Fruit fly (Drosophila melanogaster) whole organism, embryonic: ENCODE data around the gene Sk1.
A peak's percentile ranks its signal among the peaks of the same experiment; 100 is the strongest.

Source experiments
- ATbp ChIP-seq: fragments of 200-800 bp; sonication (Bioruptor generic); optimal IDR thresholded peaks from 2 replicates; lab custom pipeline; 2017; ENCODE audit warnings: missing biosample characterization, mild to moderate bottlenecking, missing genetic modification characterization, missing genetic modification reagents
- Blimp-1 ChIP-seq: fragments of 200-800 bp; sonication (Bioruptor generic); optimal IDR thresholded peaks from 3 replicates; lab custom pipeline; 2018; ENCODE audit warnings: missing biosample characterization, missing genetic modification characterization, mild to moderate bottlenecking, moderate library complexity, missing genetic modification reagents
- CG10147 ChIP-seq: fragments of 200-800 bp; sonication (Bioruptor generic); optimal IDR thresholded peaks from 2 replicates; lab custom pipeline; 2019; ENCODE audit warnings: missing biosample characterization, mild to moderate bottlenecking, missing genetic modification characterization, moderate library complexity
- CG11456 ChIP-seq: fragments of 200-800 bp; sonication (Bioruptor generic); IDR thresholded peaks from 3 replicates; pipeline ENCODE4 v1.3.6; 2022; ENCODE audit warnings: missing biosample characterization, missing genetic modification characterization
- CG11504 ChIP-seq: fragments of 200-800 bp; sonication (Bioruptor generic); optimal IDR thresholded peaks from 3 replicates; lab custom pipeline; 2019; ENCODE audit warnings: missing biosample characterization, mild to moderate bottlenecking, missing genetic modification characterization, moderate library complexity
- CG12391 ChIP-seq: fragments of 200-800 bp; sonication (Bioruptor generic); optimal IDR thresholded peaks from 3 replicates; lab custom pipeline; 2018; ENCODE audit warnings: missing biosample characterization, mild to moderate bottlenecking, missing genetic modification characterization, moderate library complexity
- CG14667 ChIP-seq: fragments of 200-800 bp; sonication (Bioruptor generic); IDR thresholded peaks from 2 replicates; pipeline ENCODE4 v1.3.6; 2022; ENCODE audit warnings: missing biosample characterization, missing genetic modification characterization
- CG15011 ChIP-seq: fragments of 200-800 bp; sonication (Bioruptor generic); optimal IDR thresholded peaks from 3 replicates; lab custom pipeline; 2018; ENCODE audit warnings: missing biosample characterization, mild to moderate bottlenecking, missing genetic modification characterization
- CG15269 ChIP-seq: fragments of 200-800 bp; sonication (Bioruptor generic); optimal IDR thresholded peaks from 2 replicates; lab custom pipeline; 2018; ENCODE audit warnings: missing biosample characterization, mild to moderate bottlenecking, missing genetic modification characterization, moderate library complexity
- CG1603 ChIP-seq: fragments of 200-800 bp; sonication (Bioruptor generic); optimal IDR thresholded peaks from 2 replicates; lab custom pipeline; 2019; ENCODE audit warnings: missing biosample characterization, mild to moderate bottlenecking, missing genetic modification characterization, moderate library complexity
- CG17359 ChIP-seq: fragments of 200-800 bp; sonication (Bioruptor generic); optimal IDR thresholded peaks from 3 replicates; lab custom pipeline; 2018; ENCODE audit warnings: missing biosample characterization, mild to moderate bottlenecking, missing genetic modification characterization, moderate library complexity
- CG18599 ChIP-seq: fragments of 200-800 bp; sonication (Bioruptor generic); optimal IDR thresholded peaks from 3 replicates; lab custom pipeline; 2017; ENCODE audit warnings: missing biosample characterization, missing genetic modification characterization, mild to moderate bottlenecking, moderate library complexity, missing genetic modification reagents
- CG2202 ChIP-seq: fragments of 200-800 bp; sonication (Bioruptor generic); optimal IDR thresholded peaks from 2 replicates; lab custom pipeline; 2018; ENCODE audit warnings: missing biosample characterization, mild to moderate bottlenecking, missing genetic modification characterization
- CG2678 ChIP-seq: fragments of 200-800 bp; sonication (Bioruptor generic); optimal IDR thresholded peaks from 3 replicates; lab custom pipeline; 2019; ENCODE audit warnings: missing biosample characterization, mild to moderate bottlenecking, missing genetic modification characterization, moderate library complexity
- CG4730 ChIP-seq: fragments of 200-800 bp; sonication (Bioruptor generic); IDR thresholded peaks from 2 replicates; pipeline ENCODE4 v1.3.6; 2022; ENCODE audit warnings: missing biosample characterization, missing genetic modification characterization
- CG8359 ChIP-seq: fragments of 200-800 bp; sonication (Bioruptor generic); optimal IDR thresholded peaks from 2 replicates; lab custom pipeline; 2017; ENCODE audit warnings: missing biosample characterization, mild to moderate bottlenecking, missing genetic modification characterization, borderline replicate concordance
- CG9437 ChIP-seq: fragments of 200-800 bp; sonication (Bioruptor generic); optimal IDR thresholded peaks from 2 replicates; lab custom pipeline; 2018; ENCODE audit warnings: missing biosample characterization, mild to moderate bottlenecking, missing genetic modification characterization
- Drgx ChIP-seq: fragments of 200-800 bp; sonication (Bioruptor generic); IDR thresholded peaks from 2 replicates; pipeline ENCODE4 v1.3.6; 2022; ENCODE audit warnings: missing biosample characterization, missing genetic modification characterization
- Fer3 ChIP-seq: fragments of 200-800 bp; sonication (Bioruptor generic); optimal IDR thresholded peaks from 2 replicates; lab custom pipeline; 2018; ENCODE audit warnings: missing biosample characterization, mild to moderate bottlenecking, missing genetic modification characterization, moderate library complexity
- HLHmδ ChIP-seq: fragments of 200-800 bp; sonication (Bioruptor generic); optimal IDR thresholded peaks from 2 replicates; lab custom pipeline; 2018; ENCODE audit warnings: missing biosample characterization, mild to moderate bottlenecking, missing genetic modification characterization, moderate library complexity
- Meics ChIP-seq: fragments of 200-800 bp; sonication (Bioruptor generic); optimal IDR thresholded peaks from 2 replicates; lab custom pipeline; 2017; ENCODE audit warnings: missing biosample characterization, mild to moderate bottlenecking, missing genetic modification characterization
- PHDP ChIP-seq: fragments of 200-800 bp; sonication (Bioruptor generic); optimal IDR thresholded peaks from 3 replicates; lab custom pipeline; 2018; ENCODE audit warnings: missing biosample characterization, mild to moderate bottlenecking, missing genetic modification characterization, moderate library complexity
- Pdp1 ChIP-seq, 2 experiments: fragments of 200-800 bp; sonication (Bioruptor generic); optimal IDR thresholded peaks; 3 replicates each; lab custom pipeline; 2016; ENCODE audit warnings: missing biosample characterization in 2 of 2, missing genetic modification characterization in 2 of 2, mild to moderate bottlenecking in 1 of 2, moderate library complexity in 1 of 2
- Ptx1 ChIP-seq: fragments of 200-800 bp; sonication (Bioruptor generic); IDR thresholded peaks from 2 replicates; pipeline ENCODE4 v1.3.6; 2022; ENCODE audit warnings: missing biosample characterization, missing genetic modification characterization
- Rfx ChIP-seq: fragments of 200-800 bp; sonication (Bioruptor generic); IDR thresholded peaks from 2 replicates; pipeline ENCODE4 v1.3.6; 2022; ENCODE audit warnings: missing biosample characterization, missing genetic modification characterization
- abd-A ChIP-seq: fragments of 200-800 bp; sonication (Bioruptor generic); optimal IDR thresholded peaks from 3 replicates; lab custom pipeline; 2019; ENCODE audit warnings: missing biosample characterization, mild to moderate bottlenecking, missing genetic modification characterization, moderate library complexity
- ase ChIP-seq: fragments of 200-800 bp; sonication (Bioruptor generic); IDR thresholded peaks from 3 replicates; pipeline ENCODE4 v1.3.6; 2022; ENCODE audit warnings: missing biosample characterization, missing genetic modification characterization
- br ChIP-seq: fragments of >200 bp; optimal IDR thresholded peaks from 2 replicates; lab custom pipeline; 2017
- dysf ChIP-seq: fragments of 200-800 bp; sonication (Bioruptor generic); IDR thresholded peaks from 3 replicates; pipeline ENCODE4 v1.3.6; 2022; ENCODE audit warnings: missing biosample characterization, missing genetic modification characterization
- ewg ChIP-seq: fragments of 200-800 bp; sonication (Bioruptor generic); optimal IDR thresholded peaks from 3 replicates; lab custom pipeline; 2017; ENCODE audit warnings: mild to moderate bottlenecking, missing biosample characterization, missing genetic modification reagents, missing genetic modification characterization
- exex ChIP-seq: fragments of 200-800 bp; sonication (Bioruptor generic); optimal IDR thresholded peaks from 4 replicates; lab custom pipeline; 2018; ENCODE audit warnings: missing biosample characterization, mild to moderate bottlenecking, missing genetic modification characterization, moderate library complexity
- fd96Cb ChIP-seq: fragments of 200-800 bp; sonication (Bioruptor generic); optimal IDR thresholded peaks from 2 replicates; lab custom pipeline; 2018; ENCODE audit warnings: missing biosample characterization, mild to moderate bottlenecking, missing genetic modification characterization, moderate library complexity
- gem ChIP-seq: fragments of 200-800 bp; sonication (Bioruptor generic); optimal IDR thresholded peaks from 2 replicates; lab custom pipeline; 2019; ENCODE audit warnings: missing biosample characterization, mild to moderate bottlenecking, missing genetic modification characterization, moderate library complexity
- hkb ChIP-seq, 2 experiments: fragments of 200-800 bp in 1 of 2; fragments of >200 bp in 1 of 2; sonication (Bioruptor generic) in 1 of 2; IDR thresholded peaks in 1 of 2; optimal IDR thresholded peaks in 1 of 2; 2 replicates each; pipeline versions ENCODE4 v1.3.6 to Lab custom; 2017 to 2022; ENCODE audit warnings: missing biosample characterization in 1 of 2, missing genetic modification characterization in 1 of 2
- lmd ChIP-seq: fragments of 200-800 bp; sonication (Bioruptor generic); IDR thresholded peaks from 2 replicates; pipeline ENCODE4 v1.3.6; 2022; ENCODE audit warnings: missing biosample characterization, missing genetic modification characterization
- prd ChIP-seq, 3 experiments: fragments of >200 bp in 2 of 3; fragments of 200-800 bp in 1 of 3; sonication (Bioruptor generic) in 1 of 3; optimal IDR thresholded peaks in 2 of 3; IDR thresholded peaks in 1 of 3; 2 replicates in 2 of 3; 3 replicates in 1 of 3; pipeline versions ENCODE4 v1.3.6 to Lab custom; 2017 to 2022; ENCODE audit warnings: missing biosample characterization in 1 of 3, missing genetic modification characterization in 1 of 3
- ranshi ChIP-seq: fragments of 200-800 bp; sonication (Bioruptor generic); IDR thresholded peaks from 2 replicates; pipeline ENCODE4 v1.3.6; 2022; ENCODE audit warnings: missing biosample characterization, missing genetic modification characterization
- row ChIP-seq: fragments of 200-800 bp; sonication (Bioruptor generic); IDR thresholded peaks from 3 replicates; pipeline ENCODE4 v1.3.6; 2022; ENCODE audit warnings: missing biosample characterization, missing genetic modification characterization
- shn ChIP-seq: fragments of 200-800 bp; sonication (Bioruptor generic); optimal IDR thresholded peaks from 3 replicates; lab custom pipeline; 2016; ENCODE audit warnings: missing biosample characterization, missing genetic modification characterization
- slbo ChIP-seq: fragments of 200-800 bp; sonication (Bioruptor generic); IDR thresholded peaks from 2 replicates; pipeline ENCODE4 v1.3.6; 2022; ENCODE audit warnings: missing biosample characterization, missing genetic modification characterization
- sqz ChIP-seq: fragments of 200-800 bp; sonication (Bioruptor generic); optimal IDR thresholded peaks from 3 replicates; lab custom pipeline; 2018; ENCODE audit warnings: missing biosample characterization, mild to moderate bottlenecking, missing genetic modification characterization
- sug ChIP-seq: fragments of 200-800 bp; optimal IDR thresholded peaks from 2 replicates; lab custom pipeline; 2019; ENCODE audit warnings: missing biosample characterization, mild to moderate bottlenecking, missing genetic modification characterization, moderate library complexity
- twi ChIP-seq: fragments of 200-800 bp; optimal IDR thresholded peaks from 2 replicates; lab custom pipeline; 2019; ENCODE audit warnings: missing biosample characterization, mild to moderate bottlenecking, missing genetic modification characterization, moderate library complexity

Gene Sk1

DNA sequence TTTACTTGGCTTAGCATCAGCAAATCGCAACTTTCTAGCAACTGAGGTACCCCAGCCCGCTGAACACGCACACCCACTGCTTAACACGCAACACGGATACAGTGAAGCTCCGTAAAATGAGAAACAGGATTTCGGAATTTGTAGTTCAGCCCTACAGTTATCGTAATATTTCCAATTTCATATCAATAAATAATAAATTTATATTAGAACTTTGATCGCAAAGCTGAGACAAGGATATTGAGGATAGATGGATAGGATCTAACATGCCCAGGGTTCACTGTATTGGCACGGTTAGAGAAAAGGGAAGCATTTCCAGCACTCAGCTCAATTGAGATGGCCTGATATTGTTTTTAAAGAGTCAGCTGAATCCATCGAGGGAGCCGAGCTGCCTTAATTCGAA, 23.1 kb upstream of the Sk1 start (continued):
- TF ChIP-seq CG17359 (tag; lab: Kevin White, UChicago) (peak; percentile 16), CG15269 (tag; lab: Kevin White, UChicago) (peak; percentile 17), Drgx (GFP tag; lab: Robert Waterston, UW) (peak; percentile 54), CG11504 (tag; lab: Kevin White, UChicago) (peak; percentile 34), HLHmδ (GFP tag; lab: Kevin White, UChicago) (no peak), sqz (GFP tag; lab: Kevin White, UChicago) (no peak), CG9437 (GFP tag; lab: Kevin White, UChicago) (no peak), ranshi (0 out of 2 replicates have a peak, but pooled peaks have one; percentile 23), CG1603 (tag; lab: Kevin White, UChicago) (peak; percentile 20), abd-A (tag; lab: Kevin White, UChicago) (no peak), PHDP (peak; percentile 22), CG2202 (tag; lab: Kevin White, UChicago) (no peak), twi (tag; lab: Kevin White, UChicago) (no peak), lmd (GFP tag; lab: Robert Waterston, UW) (peak; percentile 29; the same call in 1 of the 2 replicates), Fer3 (tag; lab: Kevin White, UChicago) (peak; percentile 31), row (GFP tag; lab: Robert Waterston, UW) (peak; percentile 59), slbo (GFP tag; lab: Robert Waterston, UW) (peak; percentile 43; the same call in 1 of the 2 replicates), prd (optimal IDR thresholded peaks at IDR 0.05; lab: Kevin White, UChicago) (no peak), prd (GFP tag; IDR thresholded peaks at IDR 0.05; lab: Robert Waterston, UW) (0 out of 3 replicates have a peak, but pooled peaks have one; percentile 29), Rfx (GFP tag; lab: Robert Waterston, UW) (0 out of 2 replicates have a peak, but pooled peaks have one; percentile 17), Ptx1 (peak; percentile 32; the same call in 1 of the 2 replicates), CG4730 (GFP tag; lab: Robert Waterston, UW) (no peak), CG11456 (GFP tag; lab: Robert Waterston, UW) (0 out of 3 replicates have a peak, but pooled peaks have one; percentile 28), CG2678 (tag; lab: Kevin White, UChicago) (peak; percentile 37), Blimp-1 (GFP tag; lab: Kevin White, UChicago) (no peak), ATbp (peak; percentile 12), hkb (optimal IDR thresholded peaks at IDR 0.05; lab: Kevin White, UChicago) (no peak), hkb (GFP tag; IDR thresholded peaks at IDR 0.05; lab: Robert Waterston, UW) (peak; percentile 33; the same call in 1 of the 2 replicates), CG10147 (GFP tag; lab: Kevin White, UChicago) (no peak), CG18599 (GFP tag; lab: Kevin White, UChicago) (peak; percentile 42), gem (peak; percentile 45), CG12391 (tag; lab: Kevin White, UChicago) (peak; percentile 1), Meics (GFP tag; lab: Kevin White, UChicago) (peak; percentile 31), dysf (GFP tag; lab: Robert Waterston, UW) (peak; percentile 39; the same call in 1 of the 3 replicates), ase (GFP tag; lab: Robert Waterston, UW) (0 out of 3 replicates have a peak, but pooled peaks have one; percentile 38)

DNA sequence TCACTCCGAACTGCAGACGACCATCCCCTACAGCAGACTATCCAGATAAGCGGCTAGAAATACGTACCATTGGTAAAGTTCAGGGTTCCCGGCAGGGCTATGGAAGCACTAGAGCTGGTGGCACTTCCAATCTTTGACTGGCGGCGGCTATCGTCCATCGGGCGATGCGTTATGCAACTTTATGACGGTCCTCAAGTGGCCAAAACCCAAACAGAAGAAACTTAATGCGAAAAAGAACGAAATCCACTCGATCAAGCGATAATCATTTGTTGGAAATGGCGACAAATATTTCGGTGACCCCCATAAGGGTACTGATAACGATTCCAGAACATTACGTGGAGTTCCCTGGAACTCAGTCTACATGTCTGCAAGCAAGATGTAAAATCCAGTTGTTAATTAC, 22.4 kb upstream of the Sk1 start:
- no peak for TF ChIP-seq ewg
- TF ChIP-seq sug (tag; lab: Kevin White, UChicago), result peak; percentile 50
- TF ChIP-seq exex, result peak; percentile 42
- no peak for TF ChIP-seq CG14667 (GFP tag; lab: Robert Waterston, UW)
- no peak for TF ChIP-seq shn (GFP tag; lab: Kevin White, UChicago)
- no peak for TF ChIP-seq fd96Cb (tag; lab: Kevin White, UChicago)
- TF ChIP-seq br (lab: Kevin White, UChicago), result no peak
- no peak for TF ChIP-seq CG15011
- no peak for TF ChIP-seq CG8359 (GFP tag; lab: Kevin White, UChicago)
- TF ChIP-seq prd (optimal IDR thresholded peaks at IDR 0.05; lab: Kevin White, UChicago), result no peak
- no peak for TF ChIP-seq prd (GFP tag; IDR thresholded peaks at IDR 0.05; lab: Robert Waterston, UW)
- peak in 1 of 2 experiments; percentile 68 for TF ChIP-seq Pdp1 (GFP tag; optimal IDR thresholded peaks at IDR 0.05; lab: Kevin White, UChicago)
